Worm (Caenorhabditis elegans) whole organism, L1 larva: ENCODE data around the gene flp-28.

Source experiments
- C34B4.2 ChIP-seq: sonication (generic microtip); optimal IDR thresholded peaks from 2 replicates; lab custom pipeline; 2017; ENCODE audit warnings: mild to moderate bottlenecking, missing genetic modification characterization, missing compliant biosample characterization
- aha-1 ChIP-seq: fragments of 150-350 bp; optimal IDR thresholded peaks from 2 replicates; lab custom pipeline; 2014; ENCODE audit warnings: missing biosample characterization, missing genetic modification characterization
- ama-1 ChIP-seq: fragments of 150-350 bp; optimal IDR thresholded peaks from 2 replicates; lab custom pipeline; 2014
- lin-14 ChIP-seq: fragments of 200-800 bp; sonication (Bioruptor generic); optimal IDR thresholded peaks from 2 replicates; lab custom pipeline; 2018; ENCODE audit warnings: mild to moderate bottlenecking, missing genetic modification characterization, moderate library complexity, missing compliant biosample characterization
- nhr-12 ChIP-seq: sonication (generic microtip); optimal IDR thresholded peaks from 2 replicates; lab custom pipeline; 2017; ENCODE audit warnings: missing biosample characterization, missing genetic modification characterization
- nhr-19 ChIP-seq: fragments of 200-800 bp; sonication (Bioruptor generic); conservative IDR thresholded peaks from 2 replicates; pipeline ENCODE4 v1.3.6; 2022; ENCODE audit warnings: missing genetic modification characterization, missing compliant biosample characterization
- nhr-28 ChIP-seq: fragments of 150-350 bp; optimal IDR thresholded peaks from 2 replicates; lab custom pipeline; 2014; ENCODE audit warnings: missing biosample characterization, missing genetic modification characterization
- nhr-76 ChIP-seq: sonication (generic microtip); optimal IDR thresholded peaks from 2 replicates; lab custom pipeline; 2017; ENCODE audit warnings: missing biosample characterization, missing genetic modification characterization
- sptf-1 ChIP-seq: fragments of 150-350 bp; optimal IDR thresholded peaks from 2 replicates; lab custom pipeline; 2014; ENCODE audit warnings: missing biosample characterization, missing genetic modification characterization
- tbx-2 ChIP-seq: sonication (generic microtip); optimal IDR thresholded peaks from 2 replicates; lab custom pipeline; 2016; ENCODE audit warnings: missing genetic modification characterization, missing compliant biosample characterization
- ztf-11 ChIP-seq, 2 experiments: sonication (generic microtip); optimal IDR thresholded peaks; 2 replicates each; lab custom pipeline; 2016 to 2017; ENCODE audit warnings: missing genetic modification characterization in 2 of 2, missing biosample characterization in 1 of 2, missing compliant biosample characterization in 1 of 2

- TF ChIP-seq nhr-28 (tag; lab: Kevin White, UChicago) (no peak), aha-1 (tag; lab: Kevin White, UChicago) (no peak), ztf-11 (tag; optimal IDR thresholded peaks at IDR 0.05; lab: Kevin White, UChicago) (no peak), nhr-76 (tag; lab: Kevin White, UChicago) (no peak), sptf-1 (no peak), ama-1 (lab: Kevin White, UChicago) (no peak), tbx-2 (no peak), lin-14 (no peak), nhr-12 (tag; lab: Kevin White, UChicago) (no peak), C34B4.2 (tag; lab: Kevin White, UChicago) (no peak), nhr-19 (GFP tag; lab: Robert Waterston, UW) (no peak)
These were observed 27.2 kb downstream of the flp-28 start, which contains the start of gene ZC373.3 for ce11 chrX:10060475-10061011.
